Worm (Caenorhabditis elegans) whole organism, L4 larva: ENCODE measurements around the gene srlf-11.

Experiments
- R02D3.7 ChIP-seq: fragments of 150-350 bp; sonication (generic microtip); optimal IDR thresholded peaks from 3 replicates; lab custom pipeline; 2014; ENCODE audit warnings: missing biosample characterization, missing genetic modification characterization
- aly-2 ChIP-seq: sonication (generic microtip); optimal IDR thresholded peaks from 2 replicates; lab custom pipeline; 2018; ENCODE audit warnings: missing biosample characterization, missing genetic modification characterization
- dve-1 ChIP-seq: sonication (generic microtip); optimal IDR thresholded peaks from 2 replicates; lab custom pipeline; 2017; ENCODE audit warnings: antibody characterized with exemption, mild to moderate bottlenecking, missing genetic modification characterization, missing compliant biosample characterization; ENCODE audit not compliant: insufficient read depth
- lin-15B ChIP-seq: fragments of 150-350 bp; sonication (generic microtip); optimal IDR thresholded peaks from 3 replicates; lab custom pipeline; 2014; ENCODE audit warnings: missing biosample characterization, missing genetic modification characterization
- mdl-1 ChIP-seq, 2 experiments: fragments of 150-350 bp in 1 of 2; sonication (generic microtip) in 1 of 2; optimal IDR thresholded peaks; 2 replicates each; lab custom pipeline; 2014 to 2017; ENCODE audit warnings: missing biosample characterization in 2 of 2, missing genetic modification characterization in 2 of 2
- nhr-77 ChIP-seq: fragments of 150-350 bp; optimal IDR thresholded peaks from 2 replicates; lab custom pipeline; 2014; ENCODE audit warnings: missing biosample characterization, missing genetic modification characterization
- unc-62 ChIP-seq, 3 experiments: fragments of 150-350 bp in 1 of 3; sonication (generic microtip); optimal IDR thresholded peaks in 2 of 3; peaks in 1 of 3; 1 replicate in 1 of 3; 2 replicates in 2 of 3; lab custom pipeline; 2014 to 2017; ENCODE audit warnings: missing biosample characterization in 3 of 3, missing genetic modification characterization in 3 of 3, missing genetic modification reagents in 3 of 3, missing genotype in 1 of 3
- zip-2 ChIP-seq: fragments of 150-350 bp; optimal IDR thresholded peaks from 2 replicates; lab custom pipeline; 2014; ENCODE audit warnings: missing biosample characterization, missing genetic modification characterization

ce11 chrIV:10885915-10886314, at the start of gene srlf-11:
- no peak for TF ChIP-seq lin-15B (tag; lab: Kevin White, UChicago)
- TF ChIP-seq R02D3.7: no peak
- no peak for TF ChIP-seq aly-2 (tag; lab: Kevin White, UChicago)
- TF ChIP-seq zip-2 (tag; lab: Kevin White, UChicago): no peak
- TF ChIP-seq mdl-1 (tag; optimal IDR thresholded peaks at IDR 0.05; lab: Kevin White, UChicago): no peak
- TF ChIP-seq dve-1: no peak
- no peak for TF ChIP-seq nhr-77
- no peak for TF ChIP-seq unc-62 (GFP tag; optimal IDR thresholded peaks at IDR 0.05 in 1 of 2; lab: Kevin White, UChicago)
- no peak for TF ChIP-seq unc-62 (tag; optimal IDR thresholded peaks at IDR 0.05; lab: Kevin White, UChicago)
